Fruit fly (Drosophila melanogaster) whole organism, prepupa: Measurements from ENCODE around the gene MED14.

Source experiments
- Blimp-1 ChIP-seq: fragments of 200-800 bp; sonication (Bioruptor generic); optimal IDR thresholded peaks from 3 replicates; lab custom pipeline; 2017; ENCODE audit warnings: missing biosample characterization, missing genetic modification characterization, mild to moderate bottlenecking, moderate library complexity, missing genetic modification reagents
- CG10631 ChIP-seq: fragments of 200-800 bp; sonication (Bioruptor generic); optimal IDR thresholded peaks from 2 replicates; lab custom pipeline; 2016; ENCODE audit warnings: missing biosample characterization, missing genetic modification characterization
- CG11294 ChIP-seq: fragments of 200-800 bp; sonication (Bioruptor generic); IDR thresholded peaks from 2 replicates; pipeline ENCODE4 v1.3.6; 2022; ENCODE audit warnings: missing biosample characterization, missing genetic modification characterization
- CG11762 ChIP-seq: fragments of 200-800 bp; sonication (Bioruptor generic); optimal IDR thresholded peaks from 3 replicates; lab custom pipeline; 2016; ENCODE audit warnings: missing biosample characterization, missing genetic modification characterization; ENCODE audit not compliant: insufficient read depth
- CG1621 ChIP-seq: fragments of 200-800 bp; sonication (Bioruptor generic); optimal IDR thresholded peaks from 3 replicates; lab custom pipeline; 2018; ENCODE audit warnings: missing biosample characterization, mild to moderate bottlenecking, missing genetic modification characterization
- CG16779 ChIP-seq: fragments of 200-800 bp; sonication (Bioruptor generic); optimal IDR thresholded peaks from 3 replicates; lab custom pipeline; 2017; ENCODE audit warnings: missing biosample characterization, mild to moderate bottlenecking, missing genetic modification characterization
- CG3032 ChIP-seq: fragments of 200-800 bp; optimal IDR thresholded peaks from 2 replicates; lab custom pipeline; 2019; ENCODE audit warnings: missing biosample characterization, mild to moderate bottlenecking, missing genetic modification characterization, moderate library complexity
- CG31627 ChIP-seq: fragments of 200-800 bp; sonication (Bioruptor generic); optimal IDR thresholded peaks from 3 replicates; lab custom pipeline; 2016; ENCODE audit warnings: missing biosample characterization, missing genetic modification characterization
- CG32006 ChIP-seq: fragments of 200-800 bp; sonication (Bioruptor generic); optimal IDR thresholded peaks from 3 replicates; lab custom pipeline; 2017; ENCODE audit warnings: missing biosample characterization, mild to moderate bottlenecking, missing genetic modification characterization
- CG3919 ChIP-seq: fragments of 200-800 bp; sonication (Bioruptor generic); optimal IDR thresholded peaks from 3 replicates; lab custom pipeline; 2016; ENCODE audit warnings: missing biosample characterization, missing genetic modification characterization
- CG4318 ChIP-seq: fragments of 200-800 bp; sonication (Bioruptor generic); optimal IDR thresholded peaks from 3 replicates; lab custom pipeline; 2017; ENCODE audit warnings: missing biosample characterization, mild to moderate bottlenecking, missing genetic modification characterization
- CG6163 ChIP-seq: fragments of 200-800 bp; sonication (Bioruptor generic); IDR thresholded peaks from 3 replicates; pipeline ENCODE4 v1.3.6; 2022; ENCODE audit warnings: missing biosample characterization, missing genetic modification characterization
- CG6276 ChIP-seq: fragments of 200-800 bp; sonication (Bioruptor generic); optimal IDR thresholded peaks from 2 replicates; lab custom pipeline; 2017; ENCODE audit warnings: missing biosample characterization, mild to moderate bottlenecking, missing genetic modification characterization
- CG6792 ChIP-seq: fragments of 200-800 bp; sonication (Bioruptor generic); optimal IDR thresholded peaks from 3 replicates; lab custom pipeline; 2016; ENCODE audit warnings: missing biosample characterization, missing genetic modification characterization
- CG6808 ChIP-seq: fragments of 200-800 bp; sonication (Bioruptor generic); optimal IDR thresholded peaks from 3 replicates; lab custom pipeline; 2017; ENCODE audit warnings: missing biosample characterization, missing genetic modification characterization, mild to moderate bottlenecking, moderate library complexity, missing genetic modification reagents
- CG8119 ChIP-seq: fragments of 200-800 bp; sonication (Bioruptor generic); IDR thresholded peaks from 3 replicates; pipeline ENCODE4 v1.3.6; 2022; ENCODE audit warnings: missing biosample characterization, missing genetic modification characterization
- CG8319 ChIP-seq: fragments of 200-800 bp; sonication (Bioruptor generic); optimal IDR thresholded peaks from 3 replicates; lab custom pipeline; 2016; ENCODE audit warnings: missing biosample characterization, missing genetic modification characterization
- CG8632 ChIP-seq: fragments of 200-800 bp; sonication (Bioruptor generic); optimal IDR thresholded peaks from 3 replicates; lab custom pipeline; 2016; ENCODE audit warnings: missing biosample characterization, missing genetic modification characterization
- CG9139 ChIP-seq: fragments of 200-800 bp; sonication (Bioruptor generic); optimal IDR thresholded peaks from 3 replicates; lab custom pipeline; 2017; ENCODE audit warnings: missing biosample characterization, mild to moderate bottlenecking, missing genetic modification characterization
- Eip75B ChIP-seq: fragments of 200-800 bp; sonication (Bioruptor generic); optimal IDR thresholded peaks from 3 replicates; lab custom pipeline; 2016; ENCODE audit warnings: missing biosample characterization, missing genetic modification characterization
- Eip78C ChIP-seq: fragments of 200-800 bp; sonication (Bioruptor generic); peaks from one replicate; lab custom pipeline; 2016; ENCODE audit warnings: missing biosample characterization, missing genetic modification characterization
- Ets96B ChIP-seq: fragments of 200-800 bp; optimal IDR thresholded peaks from 2 replicates; lab custom pipeline; 2019; ENCODE audit warnings: missing biosample characterization, mild to moderate bottlenecking, missing genetic modification characterization, moderate library complexity
- Gug ChIP-seq: fragments of 200-800 bp; sonication (Bioruptor generic); IDR thresholded peaks from 2 replicates; pipeline ENCODE4 v1.3.6; 2022; ENCODE audit warnings: missing biosample characterization, missing genetic modification characterization
- Hr38 ChIP-seq: sonication (Bioruptor generic); optimal IDR thresholded peaks from 2 replicates; lab custom pipeline; 2016; ENCODE audit warnings: missing biosample characterization, missing genetic modification characterization
- Hr4 ChIP-seq: fragments of 200-800 bp; sonication (Bioruptor generic); optimal IDR thresholded peaks from 3 replicates; lab custom pipeline; 2016; ENCODE audit warnings: missing biosample characterization, missing genetic modification characterization
- Lpt ChIP-seq: fragments of 200-800 bp; sonication (Bioruptor generic); optimal IDR thresholded peaks from 3 replicates; lab custom pipeline; 2016; ENCODE audit warnings: missing biosample characterization, missing genetic modification characterization
- Sox14 ChIP-seq: fragments of 200-800 bp; sonication (Bioruptor generic); optimal IDR thresholded peaks from 3 replicates; lab custom pipeline; 2016; ENCODE audit warnings: missing biosample characterization, missing genetic modification characterization
- Sox15 ChIP-seq: fragments of 200-800 bp; sonication (Bioruptor generic); optimal IDR thresholded peaks from 3 replicates; lab custom pipeline; 2016; ENCODE audit warnings: missing biosample characterization, missing genetic modification characterization
- achi ChIP-seq: fragments of 200-800 bp; sonication (Bioruptor generic); optimal IDR thresholded peaks from 3 replicates; lab custom pipeline; 2016; ENCODE audit warnings: missing biosample characterization, missing genetic modification characterization
- cyc ChIP-seq: fragments of 200-800 bp; sonication (Bioruptor generic); optimal IDR thresholded peaks from 3 replicates; lab custom pipeline; 2016; ENCODE audit warnings: missing biosample characterization, missing genetic modification characterization
- dsx ChIP-seq: fragments of 200-800 bp; optimal IDR thresholded peaks from 3 replicates; lab custom pipeline; 2019; ENCODE audit warnings: missing biosample characterization, mild to moderate bottlenecking, missing genetic modification characterization, moderate library complexity; ENCODE audit not compliant: poor library complexity, severe bottlenecking
- eg ChIP-seq: fragments of 200-800 bp; sonication (Bioruptor generic); IDR thresholded peaks from 3 replicates; pipeline ENCODE4 v1.3.6; 2022; ENCODE audit warnings: missing biosample characterization, missing genetic modification characterization
- fd59A ChIP-seq: fragments of 200-800 bp; sonication (Bioruptor generic); optimal IDR thresholded peaks from 2 replicates; lab custom pipeline; 2017; ENCODE audit warnings: missing biosample characterization, mild to moderate bottlenecking, missing genetic modification characterization, missing genetic modification reagents
- fd85E ChIP-seq: fragments of 200-800 bp; sonication (Bioruptor generic); optimal IDR thresholded peaks from 3 replicates; lab custom pipeline; 2016; ENCODE audit warnings: missing biosample characterization, missing genetic modification characterization
- fkh ChIP-seq: fragments of 200-800 bp; sonication (Bioruptor generic); optimal IDR thresholded peaks from 3 replicates; lab custom pipeline; 2017; ENCODE audit warnings: missing biosample characterization, mild to moderate bottlenecking, missing genetic modification characterization, moderate library complexity
- lz ChIP-seq: fragments of 200-800 bp; sonication (Bioruptor generic); optimal IDR thresholded peaks from 3 replicates; lab custom pipeline; 2016; ENCODE audit warnings: missing biosample characterization, missing genetic modification characterization
- pdm3 ChIP-seq: fragments of 200-800 bp; sonication (Bioruptor generic); optimal IDR thresholded peaks from 3 replicates; lab custom pipeline; 2016; ENCODE audit warnings: missing biosample characterization, missing genetic modification characterization
- spab ChIP-seq: fragments of 200-800 bp; sonication (Bioruptor generic); optimal IDR thresholded peaks from 2 replicates; lab custom pipeline; 2017; ENCODE audit warnings: missing biosample characterization, mild to moderate bottlenecking, missing genetic modification characterization, missing genetic modification reagents
- ss ChIP-seq, 2 experiments: fragments of 200-800 bp; sonication (Bioruptor generic); optimal IDR thresholded peaks; 2 replicates in 1 of 2; 3 replicates in 1 of 2; lab custom pipeline; 2017 to 2018; ENCODE audit warnings: mild to moderate bottlenecking in 2 of 2, missing biosample characterization in 2 of 2, missing genetic modification characterization in 2 of 2, moderate library complexity in 1 of 2
- svp ChIP-seq: fragments of 200-800 bp; sonication (Bioruptor generic); peaks from one replicate; lab custom pipeline; 2016; ENCODE audit warnings: missing biosample characterization, missing genetic modification characterization
- topi ChIP-seq: fragments of 200-800 bp; sonication (Bioruptor generic); optimal IDR thresholded peaks from 3 replicates; lab custom pipeline; 2016; ENCODE audit warnings: missing biosample characterization, missing genetic modification characterization
- vri ChIP-seq: fragments of 200-800 bp; sonication (Bioruptor generic); optimal IDR thresholded peaks from 3 replicates; lab custom pipeline; 2016; ENCODE audit warnings: missing biosample characterization, mild to moderate bottlenecking, missing genetic modification characterization

MED14 gene

dm6 chr3L:613578-614300 lies 20.7 kb downstream of the MED14 start (continued):
- TF ChIP-seq CG8119 (peak; percentile 23; the same call in 1 of the 3 replicates), CG6808 (GFP tag; lab: Kevin White, UChicago) (no peak), cyc (GFP tag; lab: Kevin White, UChicago) (peak; percentile 27), svp (GFP tag; lab: Kevin White, UChicago) (peak; percentile 66), CG3919 (GFP tag; lab: Kevin White, UChicago) (peak; percentile 21), Sox14 (GFP tag; lab: Kevin White, UChicago) (peak; percentile 32), vri (GFP tag; lab: Kevin White, UChicago) (no peak), CG32006 (peak; percentile 40), Hr4 (GFP tag; lab: Kevin White, UChicago) (peak; percentile 20), lz (GFP tag; lab: Kevin White, UChicago) (peak; percentile 38), fd59A (GFP tag; lab: Kevin White, UChicago) (no peak), pdm3 (GFP tag; lab: Kevin White, UChicago) (peak; percentile 7)

DNA sequence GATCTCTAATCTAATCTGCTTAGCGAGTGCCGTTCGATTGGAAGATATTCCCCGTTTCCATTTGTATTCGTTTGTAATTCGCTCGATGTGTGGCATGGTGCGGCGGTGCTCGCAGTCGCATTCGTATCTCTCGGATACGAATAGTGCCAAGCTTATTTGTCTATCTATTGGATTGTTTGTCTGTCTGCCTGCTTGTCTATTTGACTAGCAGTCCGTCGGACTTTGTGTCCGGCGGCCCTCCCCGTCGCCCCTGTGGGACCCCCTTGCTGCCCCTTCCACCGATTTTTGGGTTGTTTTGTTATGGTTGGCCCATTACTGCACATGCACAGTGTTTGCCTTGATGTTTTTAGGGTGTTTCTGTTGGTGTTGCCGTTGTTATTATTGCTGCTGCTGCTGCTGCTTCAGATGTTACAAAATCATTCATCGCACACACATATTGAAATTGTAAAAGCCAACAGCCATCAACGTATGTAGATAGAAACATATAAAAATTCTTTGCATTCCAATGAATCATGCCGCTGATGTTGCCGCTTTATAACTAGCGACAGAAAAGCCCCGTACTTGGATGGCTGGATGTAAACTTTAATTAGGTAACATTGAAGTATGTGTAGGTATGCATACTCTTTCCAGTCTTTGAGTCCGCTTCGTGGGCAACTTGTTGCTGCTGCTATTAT lies 21.8 kb downstream of the MED14 start:
- TF ChIP-seq CG8119 = 0 out of 3 replicates have a peak, but pooled peaks have one; percentile 17
- no peak for TF ChIP-seq Hr38 (GFP tag; lab: Kevin White, UChicago)
- TF ChIP-seq fkh (GFP tag; lab: Kevin White, UChicago) = peak; percentile 94

- TF ChIP-seq CG6792 (GFP tag; lab: Kevin White, UChicago) = peak; percentile 52
- TF ChIP-seq Gug (GFP tag; lab: Robert Waterston, UW) = peak; percentile 70
- TF ChIP-seq CG6808 (GFP tag; lab: Kevin White, UChicago) = peak; percentile 47
- no peak for TF ChIP-seq CG8319 (GFP tag; lab: Kevin White, UChicago)
- no peak for TF ChIP-seq Sox15 (GFP tag; lab: Kevin White, UChicago)
- no peak for TF ChIP-seq Blimp-1
- peak; percentile 67 for TF ChIP-seq Eip75B (GFP tag; lab: Kevin White, UChicago)
- peak; percentile 76 for TF ChIP-seq achi (GFP tag; lab: Kevin White, UChicago)
- TF ChIP-seq CG3032 (tag; lab: Kevin White, UChicago) = peak; percentile 50
- TF ChIP-seq eg (GFP tag; lab: Robert Waterston, UW) = peak; percentile 84
- TF ChIP-seq CG8632 (GFP tag; lab: Kevin White, UChicago) = peak; percentile 54
- TF ChIP-seq CG31627 (GFP tag; lab: Kevin White, UChicago) = peak; percentile 22
- peak; percentile 91 for TF ChIP-seq Eip78C (GFP tag; lab: Kevin White, UChicago)
- TF ChIP-seq CG11762 (GFP tag; lab: Kevin White, UChicago) = peak; percentile 64
- TF ChIP-seq fd85E = no peak
- peak; percentile 38 for TF ChIP-seq dsx (GFP tag; lab: Kevin White, UChicago)
- peak; percentile 78 for TF ChIP-seq Hr4 (GFP tag; lab: Kevin White, UChicago)
- TF ChIP-seq CG4318 (GFP tag; lab: Kevin White, UChicago) = peak; percentile 73
- TF ChIP-seq Lpt (GFP tag; lab: Kevin White, UChicago) = peak; percentile 73
- peak; percentile 31 for TF ChIP-seq topi (GFP tag; lab: Kevin White, UChicago)
- TF ChIP-seq svp (GFP tag; lab: Kevin White, UChicago) = peak; percentile 51
- peak; percentile 1 to 5 for TF ChIP-seq ss (GFP tag; optimal IDR thresholded peaks at IDR 0.05; lab: Kevin White, UChicago)
- no peak for TF ChIP-seq vri (GFP tag; lab: Kevin White, UChicago)
- peak; percentile 39 for TF ChIP-seq cyc (GFP tag; lab: Kevin White, UChicago)
- TF ChIP-seq spab = peak; percentile 49
- peak; percentile 39 for TF ChIP-seq CG1621 (tag; lab: Kevin White, UChicago)
- peak; percentile 41 for TF ChIP-seq CG16779 (tag; lab: Kevin White, UChicago)
- peak; percentile 79 for TF ChIP-seq CG10631
- peak; percentile 23 for TF ChIP-seq lz (GFP tag; lab: Kevin White, UChicago)
- peak; percentile 78 for TF ChIP-seq CG6163 (GFP tag; lab: Robert Waterston, UW)
- TF ChIP-seq pdm3 (GFP tag; lab: Kevin White, UChicago) = peak; percentile 69
- TF ChIP-seq Ets96B (tag; lab: Kevin White, UChicago) = peak; percentile 67
- peak; percentile 71 for TF ChIP-seq Sox14 (GFP tag; lab: Kevin White, UChicago)
- TF ChIP-seq CG6276 = peak; percentile 58
- peak; percentile 21 for TF ChIP-seq CG9139 (GFP tag; lab: Kevin White, UChicago)
- peak; percentile 85 for TF ChIP-seq CG32006
- TF ChIP-seq CG11294 = peak; percentile 35; the same call in 1 of the 2 replicates
Observed at dm6 chr3L:615425-616046, 22.5 kb downstream of the MED14 start.
